Fruit fly (Drosophila melanogaster) whole organism, adult: ENCODE measurements around the gene Hel89B.

Source experiments
- CG11617 ChIP-seq: fragments of 200-800 bp; sonication (Bioruptor generic); optimal IDR thresholded peaks from 2 replicates; lab custom pipeline; 2017; ENCODE audit warnings: mild to moderate bottlenecking, missing biosample characterization, missing genetic modification reagents, missing genetic modification characterization
- CG12768 ChIP-seq: fragments of 200-800 bp; sonication (Bioruptor generic); optimal IDR thresholded peaks from 2 replicates; lab custom pipeline; 2017; ENCODE audit warnings: missing biosample characterization, missing genetic modification characterization, mild to moderate bottlenecking, moderate library complexity, missing genetic modification reagents
- CG14711 ChIP-seq: fragments of 200-800 bp; sonication (Bioruptor generic); optimal IDR thresholded peaks from 2 replicates; lab custom pipeline; 2018; ENCODE audit warnings: missing biosample characterization, mild to moderate bottlenecking, missing genetic modification characterization, moderate library complexity
- CG1620 ChIP-seq: fragments of 200-800 bp; sonication (Bioruptor generic); optimal IDR thresholded peaks from 2 replicates; lab custom pipeline; 2016; ENCODE audit warnings: missing biosample characterization, missing genetic modification characterization
- CG33017 ChIP-seq: fragments of 200-800 bp; sonication (Bioruptor generic); optimal IDR thresholded peaks from 2 replicates; lab custom pipeline; 2018; ENCODE audit warnings: missing biosample characterization, mild to moderate bottlenecking, missing genetic modification characterization, moderate library complexity
- CG5204 ChIP-seq: fragments of 200-800 bp; sonication (Bioruptor generic); optimal IDR thresholded peaks from 2 replicates; lab custom pipeline; 2016; ENCODE audit warnings: missing biosample characterization, missing genetic modification characterization
- CG7045 ChIP-seq: fragments of 200-800 bp; sonication (Bioruptor generic); optimal IDR thresholded peaks from 2 replicates; lab custom pipeline; 2017; ENCODE audit warnings: missing biosample characterization, mild to moderate bottlenecking, missing genetic modification characterization
- CG7101 ChIP-seq: fragments of 200-800 bp; sonication (Bioruptor generic); optimal IDR thresholded peaks from 2 replicates; lab custom pipeline; 2018; ENCODE audit warnings: missing biosample characterization, mild to moderate bottlenecking, missing genetic modification characterization, moderate library complexity
- Clk ChIP-seq: fragments of 200-800 bp; sonication (Bioruptor generic); optimal IDR thresholded peaks from 2 replicates; lab custom pipeline; 2017; ENCODE audit warnings: missing biosample characterization, missing genetic modification characterization
- Crg-1 ChIP-seq: fragments of 200-800 bp; sonication (Bioruptor generic); optimal IDR thresholded peaks from 2 replicates; lab custom pipeline; 2016; ENCODE audit warnings: missing biosample characterization, missing genetic modification characterization
- Hr96 ChIP-seq: fragments of 200-800 bp; sonication (Bioruptor generic); optimal IDR thresholded peaks from 2 replicates; lab custom pipeline; 2016; ENCODE audit warnings: missing biosample characterization, missing genetic modification characterization
- Mnt ChIP-seq: fragments of 200-800 bp; sonication (Bioruptor generic); optimal IDR thresholded peaks from 2 replicates; lab custom pipeline; 2016; ENCODE audit warnings: missing biosample characterization, mild to moderate bottlenecking, missing genetic modification characterization
- bab1 ChIP-seq: fragments of 200-800 bp; sonication (Bioruptor generic); optimal IDR thresholded peaks from 3 replicates; lab custom pipeline; 2019; ENCODE audit warnings: missing biosample characterization, mild to moderate bottlenecking, missing genetic modification characterization, moderate library complexity
- cic ChIP-seq: fragments of 200-800 bp; sonication (Bioruptor generic); optimal IDR thresholded peaks from 2 replicates; lab custom pipeline; 2017; ENCODE audit warnings: missing biosample characterization, mild to moderate bottlenecking, missing genetic modification characterization, moderate library complexity
- cnc ChIP-seq, 2 experiments: fragments of >200 bp; optimal IDR thresholded peaks; 2 replicates each; lab custom pipeline; 2017
- kay ChIP-seq: fragments of 200-800 bp; sonication (Bioruptor generic); peaks from one replicate; lab custom pipeline; 2016; ENCODE audit warnings: missing biosample characterization, missing genetic modification characterization, borderline replicate concordance
- ovo ChIP-seq: fragments of 200-800 bp; sonication (Bioruptor generic); optimal IDR thresholded peaks from 2 replicates; lab custom pipeline; 2016; ENCODE audit warnings: missing biosample characterization, missing genetic modification characterization
- pad ChIP-seq: fragments of 200-800 bp; sonication (Bioruptor generic); optimal IDR thresholded peaks from 3 replicates; lab custom pipeline; 2017; ENCODE audit warnings: missing biosample characterization, missing genetic modification characterization, mild to moderate bottlenecking, moderate library complexity, missing genetic modification reagents
- tj ChIP-seq: fragments of 200-800 bp; sonication (Bioruptor generic); optimal IDR thresholded peaks from 3 replicates; lab custom pipeline; 2017; ENCODE audit warnings: missing biosample characterization, mild to moderate bottlenecking, missing genetic modification characterization, moderate library complexity
- toe ChIP-seq: fragments of 200-800 bp; sonication (Bioruptor generic); optimal IDR thresholded peaks from 2 replicates; lab custom pipeline; 2016; ENCODE audit warnings: missing biosample characterization, missing genetic modification characterization

Hel89B gene

DNA sequence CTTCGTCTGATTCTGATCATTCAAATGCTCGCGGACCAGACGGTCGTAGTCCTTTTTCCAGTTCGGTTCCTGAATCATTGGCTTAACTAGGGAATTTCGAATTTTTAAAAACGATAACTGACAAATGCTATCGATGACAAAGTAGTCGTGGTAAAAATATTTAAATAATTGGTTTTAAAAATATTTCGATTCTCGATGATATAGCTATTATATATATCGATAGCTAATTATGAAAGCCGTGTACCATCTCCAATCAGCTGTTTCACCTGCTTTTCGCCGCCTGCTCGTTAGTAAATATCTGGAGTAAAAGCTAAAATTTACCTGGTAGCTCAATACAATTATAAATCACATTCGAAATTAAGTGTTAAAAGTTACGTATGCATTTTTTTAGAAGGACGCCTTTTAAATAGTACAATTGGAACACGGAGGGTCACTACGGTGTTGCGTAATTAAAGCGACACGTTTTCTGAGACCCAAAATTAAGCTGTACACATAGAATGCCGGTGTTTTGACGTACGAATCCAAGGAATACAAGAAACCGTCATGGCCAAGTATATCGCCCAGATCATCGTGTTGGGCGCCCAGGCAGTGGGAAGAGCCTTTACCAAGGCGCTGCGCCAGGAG, 39.4 kb upstream of the Hel89B start, which contains the start of the genes CG5478 and blp:
TSS of gene CG5478 (minus strand) at position 126 of the 624 bp plus-strand sequence.
TSS of gene blp (plus strand) at position 239 of the 624 bp plus-strand sequence.
- TF ChIP-seq CG7101 (tag; lab: Kevin White, UChicago) (no peak), bab1 (GFP tag; lab: Kevin White, UChicago) (peak; percentile 37), CG33017 (tag; lab: Kevin White, UChicago) (no peak), Mnt (GFP tag; lab: Kevin White, UChicago) (peak; percentile 28)

DNA sequence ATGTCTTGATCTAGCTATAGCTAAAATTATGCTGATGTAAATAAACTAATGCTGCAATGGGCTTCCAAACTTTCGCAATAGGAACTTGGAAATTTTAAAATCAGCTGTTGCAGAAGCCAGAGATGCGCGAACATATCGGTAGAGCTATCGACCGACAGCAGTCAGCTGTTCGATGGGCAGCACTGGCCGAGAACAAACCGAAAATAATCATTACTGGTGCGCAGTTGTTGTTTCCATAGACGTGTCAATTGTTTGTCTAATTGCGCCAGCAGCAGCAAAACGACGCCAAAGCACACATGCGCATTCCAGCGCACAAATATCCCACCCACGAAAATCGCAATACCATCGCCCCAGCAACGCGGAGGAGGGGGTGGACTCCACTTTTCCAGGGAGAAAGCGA, 38.1 kb upstream of the Hel89B start, which contains the start of gene Sap47:
TSS of gene Sap47 (plus strand) at position 149 of the 400 bp plus-strand sequence.
- no peak for TF ChIP-seq toe (GFP tag; lab: Kevin White, UChicago)
- peak; percentile 47 for TF ChIP-seq cic
- TF ChIP-seq bab1 (GFP tag; lab: Kevin White, UChicago) = peak; percentile 74
- peak; percentile 15 for TF ChIP-seq tj (GFP tag; lab: Kevin White, UChicago)
- TF ChIP-seq kay (GFP tag; lab: Kevin White, UChicago) = no peak
- peak; percentile 25 for TF ChIP-seq CG12768 (GFP tag; lab: Kevin White, UChicago)
- no peak for TF ChIP-seq CG7045 (GFP tag; lab: Kevin White, UChicago)
- TF ChIP-seq CG33017 (tag; lab: Kevin White, UChicago) = no peak
- no peak for TF ChIP-seq CG14711 (tag; lab: Kevin White, UChicago)
- TF ChIP-seq cnc (optimal IDR thresholded peaks at IDR 0.05; lab: Kevin White, UChicago) = no peak
- no peak for TF ChIP-seq CG11617
- TF ChIP-seq Mnt (GFP tag; lab: Kevin White, UChicago) = peak; percentile 44
- TF ChIP-seq CG5204 (GFP tag; lab: Kevin White, UChicago) = no peak
- TF ChIP-seq ovo (GFP tag; lab: Kevin White, UChicago) = no peak
- no peak for TF ChIP-seq Clk
- no peak for TF ChIP-seq CG7101 (tag; lab: Kevin White, UChicago)
- TF ChIP-seq Hr96 (GFP tag; lab: Kevin White, UChicago) = no peak
- TF ChIP-seq Crg-1 (GFP tag; lab: Kevin White, UChicago) = no peak
- TF ChIP-seq CG1620 (GFP tag; lab: Kevin White, UChicago) = peak; percentile 15

DNA sequence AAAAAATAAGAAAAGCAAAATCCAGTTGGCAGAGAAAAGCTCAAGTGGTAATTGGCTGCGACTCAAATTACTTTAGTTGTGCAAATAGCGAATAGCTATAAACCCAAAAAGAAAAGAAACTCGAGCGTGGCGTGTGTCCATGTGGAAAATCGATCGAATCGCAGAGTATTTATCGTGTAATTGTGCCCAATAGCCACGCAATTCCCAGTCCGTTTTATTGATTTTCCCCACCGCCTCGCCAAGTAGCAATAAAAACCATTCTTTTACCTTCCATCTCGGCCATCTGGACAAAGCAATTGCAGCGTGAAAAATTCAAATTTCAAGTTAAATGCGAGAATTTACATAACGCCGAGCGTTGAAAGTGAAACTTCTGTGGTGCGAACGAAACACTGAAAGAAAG, 37.6 kb upstream of the Hel89B start:
- TF ChIP-seq CG5204 (GFP tag; lab: Kevin White, UChicago) (no peak), cnc (optimal IDR thresholded peaks at IDR 0.05; lab: Kevin White, UChicago) (no peak), CG7045 (GFP tag; lab: Kevin White, UChicago) (no peak), bab1 (GFP tag; lab: Kevin White, UChicago) (no peak), tj (GFP tag; lab: Kevin White, UChicago) (no peak), ovo (GFP tag; lab: Kevin White, UChicago) (no peak), Crg-1 (GFP tag; lab: Kevin White, UChicago) (no peak), pad (no peak), CG33017 (tag; lab: Kevin White, UChicago) (no peak), Hr96 (GFP tag; lab: Kevin White, UChicago) (no peak), CG11617 (no peak)

DNA sequence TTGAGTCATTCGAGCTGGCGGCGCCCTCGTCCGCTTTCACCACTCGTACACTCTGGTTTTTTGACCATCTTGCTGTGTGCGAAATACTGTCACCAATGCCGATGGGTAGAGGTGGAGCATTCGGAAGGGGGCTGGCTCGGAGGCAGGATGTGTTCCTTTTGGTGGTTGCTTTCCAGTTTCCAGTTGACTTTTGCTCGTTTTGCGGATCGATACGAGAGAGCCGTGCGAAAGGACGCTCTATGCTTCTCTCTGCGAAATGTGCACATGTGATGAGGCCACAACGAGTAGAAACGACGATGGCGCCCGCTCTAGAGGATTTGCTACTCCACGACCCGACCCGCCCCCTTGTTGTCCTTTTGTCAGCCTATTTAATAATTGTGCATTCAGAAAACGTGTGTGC, 35.4 kb upstream of the Hel89B start:
- TF ChIP-seq CG33017 (tag; lab: Kevin White, UChicago) = no peak
- TF ChIP-seq toe (GFP tag; lab: Kevin White, UChicago) = no peak
- TF ChIP-seq CG14711 (tag; lab: Kevin White, UChicago) = no peak
- no peak for TF ChIP-seq CG5204 (GFP tag; lab: Kevin White, UChicago)
- TF ChIP-seq pad = no peak
- TF ChIP-seq CG11617 = no peak

DNA sequence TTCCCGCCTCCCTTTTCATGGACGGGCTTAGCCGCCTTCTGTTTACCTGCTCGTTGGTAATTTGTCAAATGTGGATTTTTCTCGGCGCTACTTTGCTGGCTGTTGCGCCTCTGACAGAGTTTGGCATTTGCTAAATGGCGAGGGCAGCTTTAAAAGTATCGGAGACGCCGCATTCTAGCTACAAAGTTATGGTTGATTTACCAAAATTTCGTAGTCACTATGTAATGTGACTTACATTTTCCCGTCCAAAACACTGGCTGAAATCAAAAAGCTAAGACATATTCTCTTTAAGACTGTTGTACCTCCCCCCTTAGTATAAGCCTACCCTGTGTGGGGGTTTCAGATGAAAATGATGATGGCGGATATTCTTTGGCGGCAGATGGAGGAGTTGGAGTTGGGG, 25.5 kb upstream of the Hel89B start:
- no peak for TF ChIP-seq Hr96 (GFP tag; lab: Kevin White, UChicago)
- no peak for TF ChIP-seq CG7045 (GFP tag; lab: Kevin White, UChicago)
- no peak for TF ChIP-seq CG12768 (GFP tag; lab: Kevin White, UChicago)
- TF ChIP-seq CG33017 (tag; lab: Kevin White, UChicago) = no peak
- no peak for TF ChIP-seq CG11617
- TF ChIP-seq CG1620 (GFP tag; lab: Kevin White, UChicago) = no peak
- TF ChIP-seq toe (GFP tag; lab: Kevin White, UChicago) = no peak
- TF ChIP-seq tj (GFP tag; lab: Kevin White, UChicago) = no peak
- no peak for TF ChIP-seq ovo (GFP tag; lab: Kevin White, UChicago)

DNA sequence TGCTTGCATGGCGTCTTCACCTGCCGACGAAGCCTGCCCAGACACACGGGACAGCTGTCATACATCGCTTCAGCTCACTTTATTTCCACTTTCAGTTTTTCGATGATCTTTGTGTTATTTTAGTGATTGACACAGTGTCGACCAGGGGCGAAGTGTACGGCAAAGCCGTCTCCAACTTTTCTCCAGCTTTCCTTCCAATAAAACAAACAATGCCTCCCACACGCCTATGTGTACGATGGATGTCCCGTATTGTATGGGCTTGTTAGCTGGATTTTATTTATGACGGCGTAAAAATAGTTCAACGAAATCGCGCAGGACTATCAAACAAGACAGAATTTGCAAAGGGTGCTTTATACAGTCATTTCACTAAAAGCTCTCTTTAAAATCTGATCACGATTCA, 22.3 kb upstream of the Hel89B start, which contains the start of the genes CG31088 and CG46383:
TSS of gene CG31088 (minus strand) at position 101 of the 400 bp plus-strand sequence.
TSS of gene CG46383 (minus strand) at position 101 of the 400 bp plus-strand sequence.
- no peak for TF ChIP-seq Hr96 (GFP tag; lab: Kevin White, UChicago)
- no peak for TF ChIP-seq CG7045 (GFP tag; lab: Kevin White, UChicago)
- TF ChIP-seq cic = no peak
- TF ChIP-seq bab1 (GFP tag; lab: Kevin White, UChicago) = no peak
- TF ChIP-seq cnc (optimal IDR thresholded peaks at IDR 0.05; lab: Kevin White, UChicago) = no peak
- no peak for TF ChIP-seq toe (GFP tag; lab: Kevin White, UChicago)
- TF ChIP-seq CG1620 (GFP tag; lab: Kevin White, UChicago) = no peak
- no peak for TF ChIP-seq CG14711 (tag; lab: Kevin White, UChicago)
- no peak for TF ChIP-seq Crg-1 (GFP tag; lab: Kevin White, UChicago)
- no peak for TF ChIP-seq CG11617
- TF ChIP-seq pad = no peak
- no peak for TF ChIP-seq CG33017 (tag; lab: Kevin White, UChicago)
- no peak for TF ChIP-seq ovo (GFP tag; lab: Kevin White, UChicago)
- TF ChIP-seq Mnt (GFP tag; lab: Kevin White, UChicago) = no peak
- TF ChIP-seq kay (GFP tag; lab: Kevin White, UChicago) = no peak
- no peak for TF ChIP-seq Clk
- TF ChIP-seq CG12768 (GFP tag; lab: Kevin White, UChicago) = no peak
- no peak for TF ChIP-seq tj (GFP tag; lab: Kevin White, UChicago)
